Fruit fly (Drosophila melanogaster) whole organism, embryonic: Measurements from ENCODE around the gene elB.

Experiments used
- B-H1 ChIP-seq: fragments of 200-800 bp; sonication (Bioruptor generic); IDR thresholded peaks from 3 replicates; pipeline ENCODE4 v1.3.6; 2022; ENCODE audit warnings: missing biosample characterization, missing genetic modification characterization
- CG10462 ChIP-seq: fragments of 200-800 bp; sonication (Bioruptor generic); optimal IDR thresholded peaks from 2 replicates; lab custom pipeline; 2016; ENCODE audit warnings: missing biosample characterization, missing genetic modification characterization
- CG11560 ChIP-seq: fragments of 200-800 bp; sonication (Bioruptor generic); IDR thresholded peaks from 3 replicates; pipeline ENCODE4 v1.3.6; 2022; ENCODE audit warnings: missing biosample characterization, missing genetic modification characterization
- CG12104 ChIP-seq: fragments of 200-800 bp; sonication (Bioruptor generic); optimal IDR thresholded peaks from 3 replicates; lab custom pipeline; 2016; ENCODE audit warnings: missing biosample characterization, missing genetic modification characterization
- CG12659 ChIP-seq: fragments of 200-800 bp; sonication (Bioruptor generic); optimal IDR thresholded peaks from 3 replicates; lab custom pipeline; 2017; ENCODE audit warnings: mild to moderate bottlenecking, missing biosample characterization, missing genetic modification reagents, missing genetic modification characterization
- CG12942 ChIP-seq: fragments of 200-800 bp; sonication (Bioruptor generic); optimal IDR thresholded peaks from 3 replicates; lab custom pipeline; 2016; ENCODE audit warnings: missing biosample characterization, missing genetic modification characterization
- CG14860 ChIP-seq: fragments of 200-800 bp; sonication (Bioruptor generic); IDR thresholded peaks from 3 replicates; pipeline ENCODE4 v1.3.6; 2022; ENCODE audit warnings: missing biosample characterization, missing genetic modification characterization; ENCODE audit not compliant: partially characterized antibody
- CG1603 ChIP-seq: fragments of 200-800 bp; sonication (Bioruptor generic); optimal IDR thresholded peaks from 2 replicates; lab custom pipeline; 2019; ENCODE audit warnings: missing biosample characterization, mild to moderate bottlenecking, missing genetic modification characterization, moderate library complexity
- CG1792 ChIP-seq: fragments of 200-800 bp; sonication (Bioruptor generic); optimal IDR thresholded peaks from 2 replicates; lab custom pipeline; 2016; ENCODE audit warnings: missing biosample characterization, missing genetic modification characterization
- CG3163 ChIP-seq: fragments of 200-800 bp; sonication (Bioruptor generic); optimal IDR thresholded peaks from 3 replicates; lab custom pipeline; 2016; ENCODE audit warnings: missing biosample characterization, missing genetic modification characterization
- CG34376 ChIP-seq: fragments of 200-800 bp; sonication (Bioruptor generic); optimal IDR thresholded peaks from 2 replicates; lab custom pipeline; 2018; ENCODE audit warnings: missing biosample characterization, mild to moderate bottlenecking, missing genetic modification characterization
- CG4424 ChIP-seq: fragments of 200-800 bp; sonication (Bioruptor generic); optimal IDR thresholded peaks from 3 replicates; lab custom pipeline; 2016; ENCODE audit warnings: missing biosample characterization, missing genetic modification characterization
- CG5245 ChIP-seq: fragments of 200-800 bp; sonication (Bioruptor generic); optimal IDR thresholded peaks from 3 replicates; lab custom pipeline; 2016; ENCODE audit warnings: missing biosample characterization, missing genetic modification characterization
- CG6689 ChIP-seq: fragments of 200-800 bp; sonication (Bioruptor generic); IDR thresholded peaks from 2 replicates; pipeline ENCODE4 v1.3.6; 2022; ENCODE audit warnings: missing biosample characterization, missing genetic modification characterization
- CG7839 ChIP-seq: fragments of 200-800 bp; sonication (Bioruptor generic); optimal IDR thresholded peaks from 3 replicates; lab custom pipeline; 2018; ENCODE audit warnings: missing biosample characterization, mild to moderate bottlenecking, missing genetic modification characterization, moderate library complexity
- CG8478 ChIP-seq: fragments of >200 bp; optimal IDR thresholded peaks from 2 replicates; lab custom pipeline; 2018
- CoRest ChIP-seq: fragments of 200-800 bp; sonication (Bioruptor generic); optimal IDR thresholded peaks from 3 replicates; lab custom pipeline; 2018; ENCODE audit warnings: missing biosample characterization, mild to moderate bottlenecking, missing genetic modification characterization, moderate library complexity
- Drgx ChIP-seq: fragments of 200-800 bp; sonication (Bioruptor generic); IDR thresholded peaks from 2 replicates; pipeline ENCODE4 v1.3.6; 2022; ENCODE audit warnings: missing biosample characterization, missing genetic modification characterization
- Ets97D ChIP-seq: fragments of 200-800 bp; sonication (Bioruptor generic); optimal IDR thresholded peaks from 3 replicates; lab custom pipeline; 2016; ENCODE audit warnings: missing biosample characterization, missing genetic modification characterization
- Fer3 ChIP-seq: fragments of 200-800 bp; sonication (Bioruptor generic); optimal IDR thresholded peaks from 2 replicates; lab custom pipeline; 2018; ENCODE audit warnings: missing biosample characterization, mild to moderate bottlenecking, missing genetic modification characterization, moderate library complexity
- GATAe ChIP-seq: fragments of 200-800 bp; sonication (Bioruptor generic); conservative IDR thresholded peaks from 2 replicates; pipeline ENCODE4 v1.3.6; 2022; ENCODE audit warnings: missing biosample characterization, missing genetic modification characterization
- H2.0 ChIP-seq: fragments of 200-800 bp; sonication (Bioruptor generic); IDR thresholded peaks from 2 replicates; pipeline ENCODE4 v1.3.6; 2022; ENCODE audit warnings: missing biosample characterization, missing genetic modification characterization
- Hmx ChIP-seq: fragments of 200-800 bp; sonication (Bioruptor generic); optimal IDR thresholded peaks from 2 replicates; lab custom pipeline; 2016; ENCODE audit warnings: missing biosample characterization, missing genetic modification characterization
- Lpt ChIP-seq: fragments of >200 bp; optimal IDR thresholded peaks from 2 replicates; lab custom pipeline; 2018; ENCODE audit warnings: missing biosample characterization, missing genetic modification characterization
- Mes4 ChIP-seq: fragments of 200-800 bp; sonication (Bioruptor generic); optimal IDR thresholded peaks from 2 replicates; lab custom pipeline; 2016; ENCODE audit warnings: missing biosample characterization, missing genetic modification characterization
- Rx ChIP-seq: fragments of 200-800 bp; sonication (Bioruptor generic); IDR thresholded peaks from 2 replicates; pipeline ENCODE4 v1.3.6; 2022; ENCODE audit warnings: missing biosample characterization, missing genetic modification characterization
- ab ChIP-seq: fragments of 200-800 bp; sonication (Bioruptor generic); optimal IDR thresholded peaks from 2 replicates; lab custom pipeline; 2016; ENCODE audit warnings: missing biosample characterization, missing genetic modification characterization
- amos ChIP-seq: fragments of 200-800 bp; sonication (Bioruptor generic); IDR thresholded peaks from 2 replicates; pipeline ENCODE4 v1.3.6; 2022; ENCODE audit warnings: missing biosample characterization, missing genetic modification characterization; ENCODE audit not compliant: partially characterized antibody
- bbx ChIP-seq: fragments of 200-800 bp; sonication (Bioruptor generic); IDR thresholded peaks from 2 replicates; pipeline ENCODE4 v1.3.6; 2022; ENCODE audit warnings: missing biosample characterization, missing genetic modification characterization; ENCODE audit not compliant: partially characterized antibody
- bcd ChIP-seq: fragments of 200-800 bp; sonication (Bioruptor generic); optimal IDR thresholded peaks from 2 replicates; lab custom pipeline; 2017; ENCODE audit warnings: missing biosample characterization, mild to moderate bottlenecking, missing genetic modification characterization
- crc ChIP-seq: fragments of 200-800 bp; sonication (Bioruptor generic); optimal IDR thresholded peaks from 2 replicates; lab custom pipeline; 2016; ENCODE audit warnings: missing biosample characterization, missing genetic modification characterization
- dati ChIP-seq: fragments of 200-800 bp; sonication (Bioruptor generic); IDR thresholded peaks from 2 replicates; pipeline ENCODE4 v1.3.6; 2022; ENCODE audit warnings: missing biosample characterization, missing genetic modification characterization
- ftz-f1 ChIP-seq: fragments of 200-800 bp; sonication (Bioruptor generic); optimal IDR thresholded peaks from 2 replicates; lab custom pipeline; 2016; ENCODE audit warnings: missing biosample characterization, missing genetic modification characterization
- insv ChIP-seq, 2 experiments: fragments of 200-800 bp; sonication (Bioruptor generic); optimal IDR thresholded peaks; 3 replicates each; lab custom pipeline; 2016 to 2018; ENCODE audit warnings: missing biosample characterization in 2 of 2, missing genetic modification characterization in 2 of 2
- inv ChIP-seq: fragments of 200-800 bp; sonication (Bioruptor generic); IDR thresholded peaks from 2 replicates; pipeline ENCODE4 v1.3.6; 2022; ENCODE audit warnings: missing biosample characterization, missing genetic modification characterization; ENCODE audit not compliant: partially characterized antibody
- kay ChIP-seq: fragments of 200-800 bp; sonication (Bioruptor generic); optimal IDR thresholded peaks from 2 replicates; lab custom pipeline; 2016; ENCODE audit warnings: missing biosample characterization, missing genetic modification characterization
- nerfin-2 ChIP-seq: fragments of 200-800 bp; sonication (Bioruptor generic); IDR thresholded peaks from 2 replicates; pipeline ENCODE4 v1.3.6; 2022; ENCODE audit warnings: missing biosample characterization, missing genetic modification characterization; ENCODE audit not compliant: partially characterized antibody
- nom ChIP-seq: fragments of 200-800 bp; sonication (Bioruptor generic); optimal IDR thresholded peaks from 2 replicates; lab custom pipeline; 2017; ENCODE audit warnings: missing biosample characterization, missing genetic modification characterization, mild to moderate bottlenecking, moderate library complexity, missing genetic modification reagents
- pho ChIP-seq: fragments of 200-800 bp; sonication (Bioruptor generic); optimal IDR thresholded peaks from 2 replicates; lab custom pipeline; 2016; ENCODE audit warnings: missing biosample characterization, missing genetic modification characterization
- pnt ChIP-seq: fragments of 200-800 bp; sonication (Bioruptor generic); optimal IDR thresholded peaks from 3 replicates; lab custom pipeline; 2016; ENCODE audit warnings: missing biosample characterization, missing genetic modification characterization
- schlank ChIP-seq: fragments of 200-800 bp; sonication (Bioruptor generic); optimal IDR thresholded peaks from 2 replicates; lab custom pipeline; 2018; ENCODE audit warnings: missing biosample characterization, mild to moderate bottlenecking, missing genetic modification characterization
- sens ChIP-seq: fragments of 200-800 bp; sonication (Bioruptor generic); peaks from one replicate; lab custom pipeline; 2016; ENCODE audit warnings: missing biosample characterization, missing genetic modification characterization
- seq ChIP-seq: fragments of 200-800 bp; sonication (Bioruptor generic); IDR thresholded peaks from 2 replicates; pipeline ENCODE4 v1.3.6; 2022; ENCODE audit warnings: missing biosample characterization, missing genetic modification characterization
- sim ChIP-seq: fragments of 200-800 bp; sonication (Bioruptor generic); IDR thresholded peaks from 2 replicates; pipeline ENCODE4 v1.3.6; 2022; ENCODE audit warnings: missing biosample characterization, missing genetic modification characterization
- sima ChIP-seq: fragments of 200-800 bp; sonication (Bioruptor generic); optimal IDR thresholded peaks from 2 replicates; lab custom pipeline; 2016; ENCODE audit warnings: missing biosample characterization, missing genetic modification characterization
- sug ChIP-seq: fragments of 200-800 bp; optimal IDR thresholded peaks from 2 replicates; lab custom pipeline; 2019; ENCODE audit warnings: missing biosample characterization, mild to moderate bottlenecking, missing genetic modification characterization, moderate library complexity
- tup ChIP-seq: fragments of 200-800 bp; sonication (Bioruptor generic); optimal IDR thresholded peaks from 2 replicates; lab custom pipeline; 2016; ENCODE audit warnings: missing biosample characterization, mild to moderate bottlenecking, missing genetic modification characterization, moderate library complexity
- tx ChIP-seq: fragments of 200-800 bp; sonication (Bioruptor generic); optimal IDR thresholded peaks from 2 replicates; lab custom pipeline; 2016; ENCODE audit warnings: missing biosample characterization, missing genetic modification characterization
- wdn ChIP-seq: fragments of 200-800 bp; sonication (Bioruptor generic); IDR thresholded peaks from 2 replicates; pipeline ENCODE4 v1.3.6; 2022; ENCODE audit warnings: missing biosample characterization, missing genetic modification characterization
- zen2 ChIP-seq: fragments of 200-800 bp; sonication (Bioruptor generic); IDR thresholded peaks from 3 replicates; pipeline ENCODE4 v1.3.6; 2022; ENCODE audit warnings: missing biosample characterization, missing genetic modification characterization; ENCODE audit not compliant: partially characterized antibody

elB gene

DNA sequence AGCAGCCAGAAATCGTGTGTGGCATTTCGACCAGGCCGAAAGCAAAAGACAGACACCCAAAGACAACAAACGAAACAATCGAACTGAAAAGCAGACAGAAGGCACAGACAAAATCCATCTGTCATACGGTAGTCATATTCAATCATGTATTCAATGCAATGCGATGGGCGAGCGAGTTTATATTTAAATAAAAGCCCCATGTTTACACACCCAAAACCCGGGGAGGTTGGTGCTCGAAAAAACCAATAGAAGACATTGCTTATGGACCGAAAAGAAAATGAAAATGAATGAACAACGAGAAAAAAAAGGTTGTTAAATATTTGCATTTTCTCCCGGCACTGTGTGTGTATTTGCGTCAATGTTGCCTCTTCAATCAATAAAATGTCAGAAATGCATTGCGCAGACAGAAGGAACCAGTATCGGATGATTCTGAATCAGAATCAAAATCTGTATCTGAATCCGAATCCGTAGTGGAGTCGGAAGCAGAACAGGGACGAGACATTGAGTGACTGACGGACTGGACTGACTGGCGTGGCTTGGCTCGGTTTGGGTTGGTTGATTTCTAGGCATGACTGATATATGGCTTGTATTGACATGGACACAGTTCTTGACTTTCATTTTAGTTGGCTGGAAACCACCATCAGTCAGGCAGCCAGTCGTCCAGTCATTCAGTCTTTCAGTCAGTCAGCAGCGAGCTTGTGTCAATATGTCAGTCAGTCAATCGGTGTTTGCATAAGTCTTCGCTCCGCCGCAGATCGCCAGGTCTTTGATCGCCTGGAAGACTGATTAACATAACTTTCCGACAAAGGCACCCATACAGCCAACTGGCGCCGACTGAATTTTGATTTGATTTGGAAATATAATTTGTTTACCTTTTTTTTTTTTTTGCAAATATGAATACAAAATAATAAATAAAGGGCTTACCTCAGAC lies 23.3 kb upstream of the elB start (continued):
- TF ChIP-seq tup (GFP tag; lab: Kevin White, UChicago) (no peak), CG12659 (GFP tag; lab: Kevin White, UChicago) (no peak), B-H1 (GFP tag; lab: Robert Waterston, UW) (no peak), nerfin-2 (GFP tag; lab: Robert Waterston, UW) (no peak), sim (no peak), GATAe (GFP tag; lab: Robert Waterston, UW) (no peak), Ets97D (GFP tag; lab: Kevin White, UChicago) (no peak), CG7839 (tag; lab: Kevin White, UChicago) (no peak), nom (GFP tag; lab: Kevin White, UChicago) (no peak), Lpt (GFP tag; lab: Kevin White, UChicago) (no peak), H2.0 (GFP tag; lab: Robert Waterston, UW) (0 out of 2 replicates have a peak, but pooled peaks have one; percentile 30), CG10462 (GFP tag; lab: Kevin White, UChicago) (no peak), crc (GFP tag; lab: Kevin White, UChicago) (no peak), ftz-f1 (GFP tag; lab: Kevin White, UChicago) (no peak), amos (GFP tag; lab: Robert Waterston, UW) (no peak), Drgx (GFP tag; lab: Robert Waterston, UW) (no peak), CG12942 (no peak), dati (GFP tag; lab: Robert Waterston, UW) (no peak), inv (no peak), sima (GFP tag; lab: Kevin White, UChicago) (no peak), zen2 (GFP tag; lab: Robert Waterston, UW) (no peak), schlank (no peak), sug (tag; lab: Kevin White, UChicago) (no peak), pnt (GFP tag; lab: Kevin White, UChicago) (no peak), sens (GFP tag; lab: Kevin White, UChicago) (peak; percentile 88), CoRest (tag; lab: Kevin White, UChicago) (no peak), ab (GFP tag; lab: Kevin White, UChicago) (no peak), CG8478 (lab: Kevin White, UChicago) (no peak), bcd (GFP tag; lab: Kevin White, UChicago) (no peak), CG1603 (tag; lab: Kevin White, UChicago) (no peak), CG12104 (GFP tag; lab: Kevin White, UChicago) (no peak), CG1792 (GFP tag; lab: Kevin White, UChicago) (no peak), CG6689 (GFP tag; lab: Robert Waterston, UW) (peak; percentile 27; the same call in 1 of the 2 replicates), seq (GFP tag; lab: Robert Waterston, UW) (peak; percentile 18; the same call in 1 of the 2 replicates), wdn (GFP tag; lab: Robert Waterston, UW) (no peak), CG14860 (GFP tag; lab: Robert Waterston, UW) (no peak), Rx (GFP tag; lab: Robert Waterston, UW) (no peak), pho (GFP tag; lab: Kevin White, UChicago) (no peak), CG34376 (no peak), kay (GFP tag; lab: Kevin White, UChicago) (no peak), bbx (GFP tag; lab: Robert Waterston, UW) (no peak), Fer3 (tag; lab: Kevin White, UChicago) (no peak), insv (GFP tag; optimal IDR thresholded peaks at IDR 0.05; lab: Kevin White, UChicago) (no peak), tx (GFP tag; lab: Kevin White, UChicago) (no peak), CG11560 (tag; lab: Robert Waterston, UW) (no peak), CG3163 (GFP tag; lab: Kevin White, UChicago) (no peak), Mes4 (GFP tag; lab: Kevin White, UChicago) (no peak), CG4424 (no peak), CG5245 (GFP tag; lab: Kevin White, UChicago) (no peak), Hmx (no peak)
